Worm (Caenorhabditis elegans) whole organism, midembryonic: Measurements from ENCODE around the gene spl-2.

Experiments used
- klf-2 ChIP-seq: fragments of 200-800 bp; sonication (Bioruptor generic); conservative IDR thresholded peaks from 2 replicates; pipeline ENCODE4 v1.3.6; 2022; ENCODE audit warnings: missing genetic modification reagents, missing genetic modification characterization, missing compliant biosample characterization
- med-1 ChIP-seq: sonication (generic microtip); optimal IDR thresholded peaks from 2 replicates; lab custom pipeline; 2017; ENCODE audit warnings: missing genetic modification characterization, mild to moderate bottlenecking, missing compliant biosample characterization, antibody characterized with exemption, missing genetic modification reagents; ENCODE audit not compliant: insufficient read depth
- ref-1 ChIP-seq: fragments of 200-800 bp; sonication (Bioruptor generic); conservative IDR thresholded peaks from 2 replicates; pipeline ENCODE4 v1.3.6; 2022; ENCODE audit warnings: missing genetic modification reagents, missing genetic modification characterization, missing compliant biosample characterization

ce11 chrV:9111957-9112356 lies 34.7 kb downstream of the spl-2 start:
- no peak for TF ChIP-seq ref-1 (GFP tag; lab: Robert Waterston, UW)
- no peak for TF ChIP-seq klf-2
- TF ChIP-seq med-1 (GFP tag; lab: Kevin White, UChicago) = no peak
